Worm (Caenorhabditis elegans) whole organism, L1 larva: ENCODE measurements around the gene nep-4.

Source experiments
- aha-1 ChIP-seq: fragments of 150-350 bp; optimal IDR thresholded peaks from 2 replicates; lab custom pipeline; 2014; ENCODE audit warnings: missing biosample characterization, missing genetic modification characterization
- aly-2 ChIP-seq: fragments of 150-350 bp; optimal IDR thresholded peaks from 2 replicates; lab custom pipeline; 2014; ENCODE audit warnings: missing biosample characterization, missing genetic modification characterization
- ama-1 ChIP-seq: fragments of 150-350 bp; optimal IDR thresholded peaks from 2 replicates; lab custom pipeline; 2014
- ceh-88 ChIP-seq: fragments of 200-800 bp; sonication (Bioruptor generic); IDR thresholded peaks from 2 replicates; pipeline ENCODE4 v1.3.6; 2022; ENCODE audit warnings: missing genetic modification characterization, missing compliant biosample characterization
- elt-3 ChIP-seq, 6 experiments: fragments of 150-350 bp in 1 of 6; sonication (generic microtip); optimal IDR thresholded peaks; 2 replicates each; lab custom pipeline; 2017 to 2018; ENCODE audit warnings: missing biosample characterization in 6 of 6, missing genetic modification characterization in 6 of 6, inconsistent platforms in 1 of 6
- lin-13 ChIP-seq: fragments of 150-350 bp; optimal IDR thresholded peaks from 2 replicates; lab custom pipeline; 2014; ENCODE audit warnings: missing biosample characterization, missing genetic modification reagents, missing genetic modification characterization
- lin-35 ChIP-seq, 2 experiments: fragments of 150-350 bp; optimal IDR thresholded peaks; 2 replicates each; lab custom pipeline; 2014; ENCODE audit warnings: missing biosample characterization in 2 of 2, missing genetic modification characterization in 2 of 2, missing genetic modification reagents in 2 of 2
- mdl-1 ChIP-seq, 2 experiments: fragments of 150-350 bp; optimal IDR thresholded peaks; 2 replicates each; lab custom pipeline; 2014 to 2017; ENCODE audit warnings: missing biosample characterization in 2 of 2, missing genetic modification characterization in 2 of 2, inconsistent platforms in 1 of 2
- snpc-4 ChIP-seq: fragments of 150-350 bp; optimal IDR thresholded peaks from 2 replicates; lab custom pipeline; 2014; ENCODE audit warnings: missing biosample characterization, missing genetic modification characterization

- TF ChIP-seq aha-1 (tag; lab: Kevin White, UChicago) (no peak), snpc-4 (tag; lab: Kevin White, UChicago) (no peak), lin-13 (GFP tag; lab: Kevin White, UChicago) (no peak), aly-2 (tag; lab: Kevin White, UChicago) (no peak), ama-1 (lab: Kevin White, UChicago) (no peak), elt-3 (tag; optimal IDR thresholded peaks at IDR 0.05; lab: Kevin White, UChicago) (no peak), lin-35 (GFP tag; optimal IDR thresholded peaks at IDR 0.05; lab: Kevin White, UChicago) (no peak), mdl-1 (tag; optimal IDR thresholded peaks at IDR 0.05; lab: Kevin White, UChicago) (no peak), ceh-88 (GFP tag; lab: Robert Waterston, UW) (no peak)
These were observed 14.2 kb upstream of the nep-4 start, which contains the start of gene col-173 for ce11 chrX:6877436-6877835.
